Worm (Caenorhabditis elegans) whole organism, early embryonic: ENCODE results near the gene T23G7.3.

Source experiments
- aly-1 ChIP-seq: sonication (generic microtip); optimal IDR thresholded peaks from 2 replicates; lab custom pipeline; 2016; ENCODE audit warnings: missing genetic modification characterization, missing compliant biosample characterization
- ama-1 ChIP-seq: fragments of 150-350 bp; optimal IDR thresholded peaks from 2 replicates; lab custom pipeline; 2014
- ets-7 ChIP-seq: sonication (generic microtip); optimal IDR thresholded peaks from 2 replicates; lab custom pipeline; 2016; ENCODE audit warnings: missing genotype, missing genetic modification characterization, missing compliant biosample characterization
- flt-1 ChIP-seq: fragments of 200-800 bp; sonication (Bioruptor generic); IDR thresholded peaks from 2 replicates; pipeline ENCODE4 v1.3.6; 2022; ENCODE audit warnings: missing genetic modification characterization, missing compliant biosample characterization
- scrt-1 ChIP-seq: fragments of 200-800 bp; sonication (Bioruptor generic); IDR thresholded peaks from 2 replicates; pipeline ENCODE4 v1.3.6; 2022; ENCODE audit warnings: missing genetic modification characterization, missing compliant biosample characterization
- sea-1 ChIP-seq: fragments of 200-800 bp; sonication (Bioruptor generic); conservative IDR thresholded peaks from 2 replicates; pipeline ENCODE4 v1.3.6; 2022; ENCODE audit warnings: missing genetic modification characterization, missing compliant biosample characterization
- tbx-11 ChIP-seq: fragments of 200-800 bp; sonication (Bioruptor generic); IDR thresholded peaks from 2 replicates; pipeline ENCODE4 v1.3.6; 2022; ENCODE audit warnings: missing genetic modification characterization, missing compliant biosample characterization
- tbx-37 ChIP-seq: fragments of 200-800 bp; sonication (Bioruptor generic); conservative IDR thresholded peaks from 2 replicates; pipeline ENCODE4 v1.3.6; 2022; ENCODE audit warnings: missing genetic modification reagents, missing genetic modification characterization, missing compliant biosample characterization
- tra-4 ChIP-seq: sonication (generic microtip); optimal IDR thresholded peaks from 2 replicates; lab custom pipeline; 2017; ENCODE audit warnings: missing genetic modification characterization, missing compliant biosample characterization

- TF ChIP-seq ets-7 (tag; lab: Kevin White, UChicago) = no peak
- TF ChIP-seq scrt-1 (GFP tag; lab: Robert Waterston, UW) = no peak
- TF ChIP-seq tbx-11 (GFP tag; lab: Robert Waterston, UW) = no peak
- TF ChIP-seq aly-1 (tag; lab: Kevin White, UChicago) = no peak
- no peak for TF ChIP-seq tra-4 (tag; lab: Kevin White, UChicago)
- no peak for TF ChIP-seq flt-1 (GFP tag; lab: Robert Waterston, UW)
- TF ChIP-seq tbx-37 (GFP tag; lab: Robert Waterston, UW) = no peak
- no peak for TF ChIP-seq ama-1 (lab: Kevin White, UChicago)
- TF ChIP-seq sea-1 (GFP tag; lab: Robert Waterston, UW) = no peak
These were observed 5.8 kb upstream of the T23G7.3 start for ce11 chrII:9173471-9173870.
